Fruit fly (Drosophila melanogaster): ENCODE data around the gene CG33263.

dm6 chr3L:13452281-13452680 is 28.3 kb upstream of the CG33263 start:
- TF ChIP-seq bab1 (GFP tag; optimal IDR thresholded peaks at IDR 0.05) (no peak), Crg-1 (GFP tag; optimal IDR thresholded peaks at IDR 0.05) (no peak), kay (GFP tag; ENCODE audit: borderline replicate concordance) (no peak), CG12768 (GFP tag; optimal IDR thresholded peaks at IDR 0.05) (no peak), Mnt (GFP tag; optimal IDR thresholded peaks at IDR 0.05) (no peak), cic (GFP tag; optimal IDR thresholded peaks at IDR 0.05) (no peak), CG11617 (GFP tag; optimal IDR thresholded peaks at IDR 0.05) (no peak), ovo (GFP tag; optimal IDR thresholded peaks at IDR 0.05) (no peak), CG7101 (tag; optimal IDR thresholded peaks at IDR 0.05) (no peak), CG33017 (tag; optimal IDR thresholded peaks at IDR 0.05) (no peak), Clk (GFP tag; optimal IDR thresholded peaks at IDR 0.05) (no peak), CG7045 (GFP tag; optimal IDR thresholded peaks at IDR 0.05) (no peak), cnc (optimal IDR thresholded peaks at IDR 0.05) (no peak)

Data from whole organism, adult.